Worm (Caenorhabditis elegans) whole organism, late embryonic: ENCODE measurements around the gene vps-18.

Experiments
- eyg-1 ChIP-seq: sonication (generic microtip); optimal IDR thresholded peaks from 2 replicates; lab custom pipeline; 2016; ENCODE audit warnings: missing genotype, missing genetic modification characterization, missing compliant biosample characterization
- rnt-1 ChIP-seq: sonication (generic microtip); optimal IDR thresholded peaks from 2 replicates; lab custom pipeline; 2016; ENCODE audit warnings: missing genetic modification characterization, missing compliant biosample characterization
- sox-2 ChIP-seq: fragments of 200-800 bp; sonication (Bioruptor generic); IDR thresholded peaks from 2 replicates; pipeline ENCODE4 v1.3.6; 2022; ENCODE audit warnings: missing genetic modification reagents, missing genetic modification characterization, missing compliant biosample characterization

ce11 chrII:4490729-4491128, 29.8 kb downstream of the vps-18 start, which contains the start of gene T05C1.5:
- no peak for TF ChIP-seq sox-2 (GFP tag; lab: Robert Waterston, UW)
- TF ChIP-seq rnt-1 (tag; lab: Kevin White, UChicago), result no peak
- TF ChIP-seq eyg-1 (tag; lab: Kevin White, UChicago), result no peak
